Worm (Caenorhabditis elegans) whole organism, early embryonic: ENCODE results near the gene F26F2.7.

ENCODE experiments used
- B0310.2 ChIP-seq: sonication (generic microtip); optimal IDR thresholded peaks from 2 replicates; lab custom pipeline; 2016; ENCODE audit warnings: mild to moderate bottlenecking, missing genetic modification characterization, missing compliant biosample characterization
- F13C5.2 ChIP-seq: sonication (generic microtip); optimal IDR thresholded peaks from 2 replicates; lab custom pipeline; 2017; ENCODE audit warnings: mild to moderate bottlenecking, missing genetic modification characterization, inconsistent platforms, missing compliant biosample characterization
- aly-1 ChIP-seq: sonication (generic microtip); optimal IDR thresholded peaks from 2 replicates; lab custom pipeline; 2016; ENCODE audit warnings: missing genetic modification characterization, missing compliant biosample characterization
- ama-1 ChIP-seq: fragments of 150-350 bp; optimal IDR thresholded peaks from 2 replicates; lab custom pipeline; 2014
- ceh-13 ChIP-seq: fragments of 200-800 bp; sonication (Bioruptor generic); optimal IDR thresholded peaks from 2 replicates; lab custom pipeline; 2018; ENCODE audit warnings: mild to moderate bottlenecking, missing genetic modification characterization, missing compliant biosample characterization
- ceh-36 ChIP-seq: sonication (generic microtip); optimal IDR thresholded peaks from 2 replicates; lab custom pipeline; 2016; ENCODE audit warnings: missing genetic modification characterization, inconsistent platforms, missing compliant biosample characterization
- ets-7 ChIP-seq: sonication (generic microtip); optimal IDR thresholded peaks from 2 replicates; lab custom pipeline; 2016; ENCODE audit warnings: missing genotype, missing genetic modification characterization, missing compliant biosample characterization
- flt-1 ChIP-seq: fragments of 200-800 bp; sonication (Bioruptor generic); IDR thresholded peaks from 2 replicates; pipeline ENCODE4 v1.3.6; 2022; ENCODE audit warnings: missing genetic modification characterization, missing compliant biosample characterization
- hmbx-1 ChIP-seq: sonication (generic microtip); optimal IDR thresholded peaks from 2 replicates; lab custom pipeline; 2016; ENCODE audit warnings: mild to moderate bottlenecking, missing genetic modification characterization, missing compliant biosample characterization
- hmg-4 ChIP-seq: fragments of 200-800 bp; sonication (Bioruptor generic); optimal IDR thresholded peaks from 2 replicates; lab custom pipeline; 2018; ENCODE audit warnings: mild to moderate bottlenecking, missing genetic modification characterization, missing compliant biosample characterization
- hnd-1 ChIP-seq: sonication (generic microtip); optimal IDR thresholded peaks from 2 replicates; lab custom pipeline; 2016; ENCODE audit warnings: missing genetic modification characterization, missing compliant biosample characterization
- pes-1 ChIP-seq: fragments of 200-800 bp; sonication (Bioruptor generic); IDR thresholded peaks from 2 replicates; pipeline ENCODE4 v1.3.6; 2022; ENCODE audit warnings: missing genetic modification reagents, missing genetic modification characterization, missing compliant biosample characterization
- scrt-1 ChIP-seq: fragments of 200-800 bp; sonication (Bioruptor generic); IDR thresholded peaks from 2 replicates; pipeline ENCODE4 v1.3.6; 2022; ENCODE audit warnings: missing genetic modification characterization, missing compliant biosample characterization
- sea-1 ChIP-seq: fragments of 200-800 bp; sonication (Bioruptor generic); conservative IDR thresholded peaks from 2 replicates; pipeline ENCODE4 v1.3.6; 2022; ENCODE audit warnings: missing genetic modification characterization, missing compliant biosample characterization
- tbx-11 ChIP-seq: fragments of 200-800 bp; sonication (Bioruptor generic); IDR thresholded peaks from 2 replicates; pipeline ENCODE4 v1.3.6; 2022; ENCODE audit warnings: missing genetic modification characterization, missing compliant biosample characterization
- tbx-37 ChIP-seq: fragments of 200-800 bp; sonication (Bioruptor generic); conservative IDR thresholded peaks from 2 replicates; pipeline ENCODE4 v1.3.6; 2022; ENCODE audit warnings: missing genetic modification reagents, missing genetic modification characterization, missing compliant biosample characterization
- tra-4 ChIP-seq: sonication (generic microtip); optimal IDR thresholded peaks from 2 replicates; lab custom pipeline; 2017; ENCODE audit warnings: missing genetic modification characterization, missing compliant biosample characterization

The F26F2.7 gene

ce11 chrV:20633619-20634018 is 52.8 kb downstream of the F26F2.7 start, which contains the start of gene F46B3.15:
F46B3.15 (minus strand) TSS chrV:20633719.
- no peak for TF ChIP-seq hmbx-1 (tag; lab: Kevin White, UChicago)
- TF ChIP-seq F13C5.2 (tag; lab: Kevin White, UChicago): no peak
- no peak for TF ChIP-seq hnd-1 (tag; lab: Kevin White, UChicago)
- TF ChIP-seq aly-1: no peak
- TF ChIP-seq ceh-13 (GFP tag; lab: Kevin White, UChicago): no peak
- TF ChIP-seq flt-1: no peak
- no peak for TF ChIP-seq ama-1
- no peak for TF ChIP-seq scrt-1 (GFP tag; lab: Robert Waterston, UW)
- TF ChIP-seq sea-1 (GFP tag; lab: Robert Waterston, UW): no peak
- TF ChIP-seq tbx-37 (GFP tag; lab: Robert Waterston, UW): no peak
- no peak for TF ChIP-seq tra-4 (tag; lab: Kevin White, UChicago)

- TF ChIP-seq B0310.2 (no peak), ama-1 (no peak), ceh-36 (tag; lab: Kevin White, UChicago) (no peak), tbx-11 (GFP tag; lab: Robert Waterston, UW) (no peak), hmbx-1 (tag; lab: Kevin White, UChicago) (no peak), hmg-4 (GFP tag; lab: Kevin White, UChicago) (no peak), ets-7 (tag; lab: Kevin White, UChicago) (no peak), flt-1 (no peak), scrt-1 (GFP tag; lab: Robert Waterston, UW) (no peak), tra-4 (tag; lab: Kevin White, UChicago) (no peak)
Observed at ce11 chrV:20634330-20634729, 53.5 kb downstream of the F26F2.7 start, which contains the start of gene F46B3.16. F46B3.16 (plus strand) TSS chrV:20634630.

- TF ChIP-seq ceh-36 (tag; lab: Kevin White, UChicago): no peak
- no peak for TF ChIP-seq sea-1 (GFP tag; lab: Robert Waterston, UW)
- no peak for TF ChIP-seq scrt-1 (GFP tag; lab: Robert Waterston, UW)
- no peak for TF ChIP-seq hmbx-1 (tag; lab: Kevin White, UChicago)
- TF ChIP-seq hmg-4 (GFP tag; lab: Kevin White, UChicago): no peak
- TF ChIP-seq tra-4 (tag; lab: Kevin White, UChicago): no peak
- TF ChIP-seq pes-1 (GFP tag; lab: Robert Waterston, UW): no peak
- TF ChIP-seq flt-1: no peak
- no peak for TF ChIP-seq tbx-37 (GFP tag; lab: Robert Waterston, UW)
Observed at ce11 chrV:20636855-20637254, 56.1 kb downstream of the F26F2.7 start, which contains the start of gene ttr-13. ttr-13 (minus strand) TSS chrV:20636955.

ce11 chrV:20638344-20638743 is 57.6 kb downstream of the F26F2.7 start, which contains the start of gene Y44A6B.3:
Y44A6B.3 (minus strand) TSS chrV:20638444.
- TF ChIP-seq scrt-1 (GFP tag; lab: Robert Waterston, UW) (no peak), tbx-11 (GFP tag; lab: Robert Waterston, UW) (no peak)

- TF ChIP-seq scrt-1 (GFP tag; lab: Robert Waterston, UW) (no peak), ets-7 (tag; lab: Kevin White, UChicago) (no peak), sea-1 (GFP tag; lab: Robert Waterston, UW) (no peak), hmbx-1 (tag; lab: Kevin White, UChicago) (no peak), ceh-13 (GFP tag; lab: Kevin White, UChicago) (no peak), ama-1 (no peak), pes-1 (GFP tag; lab: Robert Waterston, UW) (no peak), F13C5.2 (tag; lab: Kevin White, UChicago) (no peak), B0310.2 (no peak), tra-4 (tag; lab: Kevin White, UChicago) (no peak), flt-1 (no peak), hmg-4 (GFP tag; lab: Kevin White, UChicago) (no peak), tbx-37 (GFP tag; lab: Robert Waterston, UW) (no peak), hnd-1 (tag; lab: Kevin White, UChicago) (no peak), ceh-36 (tag; lab: Kevin White, UChicago) (no peak), aly-1 (no peak), tbx-11 (GFP tag; lab: Robert Waterston, UW) (no peak)
Observed at ce11 chrV:20639294-20639693, 58.5 kb downstream of the F26F2.7 start, which contains the start of gene srxa-14. srxa-14 (plus strand) TSS chrV:20639594.
